Worm (Caenorhabditis elegans) whole organism, midembryonic: ENCODE results near the gene sek-4.

ENCODE experiments used
- flt-1 ChIP-seq: fragments of 200-800 bp; sonication (Bioruptor generic); IDR thresholded peaks from 2 replicates; pipeline ENCODE4 v1.3.6; 2022; ENCODE audit warnings: missing genetic modification characterization, missing compliant biosample characterization
- klf-2 ChIP-seq: fragments of 200-800 bp; sonication (Bioruptor generic); conservative IDR thresholded peaks from 2 replicates; pipeline ENCODE4 v1.3.6; 2022; ENCODE audit warnings: missing genetic modification reagents, missing genetic modification characterization, missing compliant biosample characterization
- tab-1 ChIP-seq: fragments of 200-800 bp; sonication (Bioruptor generic); IDR thresholded peaks from 2 replicates; pipeline ENCODE4 v1.3.6; 2022; ENCODE audit warnings: missing genetic modification characterization, missing compliant biosample characterization
- ztf-23 ChIP-seq: fragments of 200-800 bp; sonication (Bioruptor generic); IDR thresholded peaks from 2 replicates; pipeline ENCODE4 v1.3.6; 2022; ENCODE audit warnings: missing genetic modification reagents, missing genetic modification characterization, missing compliant biosample characterization
- ztf-29 ChIP-seq: fragments of 200-800 bp; sonication (Bioruptor generic); IDR thresholded peaks from 2 replicates; pipeline ENCODE4 v1.3.6; 2022; ENCODE audit warnings: missing genetic modification reagents, missing genetic modification characterization, missing compliant biosample characterization

ce11 chrX:5354022-5354876 is 20.6 kb upstream of the sek-4 start, which contains the start of gene pfn-2:
- TF ChIP-seq ztf-23 (GFP tag; lab: Robert Waterston, UW) (peak; percentile 72; the same call in 1 of the 2 replicates), klf-2 (GFP tag; lab: Robert Waterston, UW) (0 out of 2 replicates have a peak, but pooled peaks have one; percentile 9), tab-1 (no peak), flt-1 (GFP tag; lab: Robert Waterston, UW) (peak; percentile 57; the same call in 1 of the 2 replicates), ztf-29 (GFP tag; lab: Robert Waterston, UW) (no peak)
